Worm (Caenorhabditis elegans) whole organism, early embryonic: ENCODE results near the gene rft-2.

Source experiments
- ama-1 ChIP-seq: fragments of 150-350 bp; optimal IDR thresholded peaks from 2 replicates; lab custom pipeline; 2014
- flt-1 ChIP-seq: fragments of 200-800 bp; sonication (Bioruptor generic); IDR thresholded peaks from 2 replicates; pipeline ENCODE4 v1.3.6; 2022; ENCODE audit warnings: missing genetic modification characterization, missing compliant biosample characterization
- hnd-1 ChIP-seq: sonication (generic microtip); optimal IDR thresholded peaks from 2 replicates; lab custom pipeline; 2016; ENCODE audit warnings: missing genetic modification characterization, missing compliant biosample characterization
- tra-4 ChIP-seq: sonication (generic microtip); optimal IDR thresholded peaks from 2 replicates; lab custom pipeline; 2017; ENCODE audit warnings: missing genetic modification characterization, missing compliant biosample characterization

DNA sequence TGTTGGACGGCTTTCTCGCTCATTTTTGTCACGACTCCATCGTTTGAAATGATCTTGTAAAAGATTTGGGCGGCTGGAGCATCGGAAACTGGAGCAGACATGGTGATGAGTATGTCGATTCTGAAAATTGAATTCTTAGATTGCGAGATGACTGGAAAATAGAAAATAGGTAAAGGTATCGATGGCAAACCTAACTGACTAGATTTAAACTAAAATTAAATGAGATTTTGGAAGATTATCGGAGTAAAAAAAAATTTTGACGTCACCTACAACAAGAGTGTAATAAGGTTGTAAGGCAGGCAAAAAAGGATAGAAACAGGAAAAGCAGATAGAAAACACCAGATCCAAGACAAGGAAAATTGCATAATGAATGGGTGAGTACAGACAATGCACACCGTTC is 28.9 kb downstream of the rft-2 start, which contains the start of gene skr-14:
- no peak for TF ChIP-seq tra-4 (tag; lab: Kevin White, UChicago)
- TF ChIP-seq flt-1: no peak
- no peak for TF ChIP-seq hnd-1 (tag; lab: Kevin White, UChicago)
- no peak for TF ChIP-seq ama-1 (lab: Kevin White, UChicago)
